Fruit fly (Drosophila melanogaster) Kc167 (cell line): Measurements from ENCODE around the gene Trs20.

ENCODE experiments used
- Myc ChIP-seq: fragments of >200 bp; optimal IDR thresholded peaks from 2 replicates; lab custom pipeline; 2017; ENCODE audit warnings: missing external identifiers
- h ChIP-seq: fragments of >200 bp; optimal IDR thresholded peaks from 3 replicates; lab custom pipeline; 2018; ENCODE audit warnings: missing external identifiers
- psq ChIP-seq: fragments of >200 bp; optimal IDR thresholded peaks from 2 replicates; lab custom pipeline; 2017; ENCODE audit warnings: missing external identifiers

DNA sequence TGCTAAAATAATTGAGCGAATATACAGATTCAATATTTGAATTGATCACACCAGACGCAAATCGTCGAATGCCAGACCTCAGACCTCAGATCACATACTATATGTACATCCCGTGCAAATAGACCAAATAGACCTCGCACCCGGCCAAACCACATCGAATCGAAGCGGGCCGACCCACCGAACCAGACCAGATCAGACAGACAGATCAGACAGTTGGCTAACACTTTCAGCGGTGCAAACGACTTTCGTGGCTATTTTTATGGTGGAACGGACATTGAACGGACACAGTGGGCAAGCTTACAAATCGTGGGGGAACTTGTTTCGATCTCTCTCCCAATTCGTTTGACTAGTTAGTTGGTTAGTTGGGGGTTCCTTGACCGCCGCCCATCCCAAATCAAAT lies 20.3 kb upstream of the Trs20 start:
- no peak for TF ChIP-seq Myc (lab: Kevin White, UChicago)
- no peak for TF ChIP-seq h (lab: Kevin White, UChicago)
- no peak for TF ChIP-seq psq (lab: Kevin White, UChicago)
